Worm (Caenorhabditis elegans): Measurements from ENCODE around the gene F14H3.14.

- TF ChIP-seq C16A3.4 (tag; optimal IDR thresholded peaks at IDR 0.05) (no peak), mab-9 (GFP tag; IDR thresholded peaks at IDR 0.05) (no peak)
Measured at ce11 chrV:16046573-16046972, 16.1 kb downstream of the F14H3.14 start, which contains the start of gene ZK285.2.
